Fruit fly (Drosophila melanogaster) whole organism, prepupa: ENCODE results near the gene Pxt.

ENCODE experiments used
- Blimp-1 ChIP-seq: fragments of 200-800 bp; sonication (Bioruptor generic); optimal IDR thresholded peaks from 3 replicates; lab custom pipeline; 2017; ENCODE audit warnings: missing biosample characterization, missing genetic modification characterization, mild to moderate bottlenecking, moderate library complexity, missing genetic modification reagents
- CG10631 ChIP-seq: fragments of 200-800 bp; sonication (Bioruptor generic); optimal IDR thresholded peaks from 2 replicates; lab custom pipeline; 2016; ENCODE audit warnings: missing biosample characterization, missing genetic modification characterization
- CG10669 ChIP-seq: fragments of 200-800 bp; sonication (Bioruptor generic); optimal IDR thresholded peaks from 3 replicates; lab custom pipeline; 2018; ENCODE audit warnings: missing biosample characterization, mild to moderate bottlenecking, missing genetic modification characterization, moderate library complexity
- CG11294 ChIP-seq: fragments of 200-800 bp; sonication (Bioruptor generic); IDR thresholded peaks from 2 replicates; pipeline ENCODE4 v1.3.6; 2022; ENCODE audit warnings: missing biosample characterization, missing genetic modification characterization
- CG11762 ChIP-seq: fragments of 200-800 bp; sonication (Bioruptor generic); optimal IDR thresholded peaks from 3 replicates; lab custom pipeline; 2016; ENCODE audit warnings: missing biosample characterization, missing genetic modification characterization; ENCODE audit not compliant: insufficient read depth
- CG11902 ChIP-seq: fragments of 200-800 bp; sonication (Bioruptor generic); optimal IDR thresholded peaks from 3 replicates; lab custom pipeline; 2016; ENCODE audit warnings: missing biosample characterization, missing genetic modification characterization
- CG15336 ChIP-seq: fragments of 200-800 bp; sonication (Bioruptor generic); IDR thresholded peaks from 2 replicates; pipeline ENCODE4 v1.3.6; 2022; ENCODE audit warnings: missing biosample characterization, missing genetic modification characterization
- CG1621 ChIP-seq: fragments of 200-800 bp; sonication (Bioruptor generic); optimal IDR thresholded peaks from 3 replicates; lab custom pipeline; 2018; ENCODE audit warnings: missing biosample characterization, mild to moderate bottlenecking, missing genetic modification characterization
- CG16779 ChIP-seq: fragments of 200-800 bp; sonication (Bioruptor generic); optimal IDR thresholded peaks from 3 replicates; lab custom pipeline; 2017; ENCODE audit warnings: missing biosample characterization, mild to moderate bottlenecking, missing genetic modification characterization
- CG3032 ChIP-seq: fragments of 200-800 bp; optimal IDR thresholded peaks from 2 replicates; lab custom pipeline; 2019; ENCODE audit warnings: missing biosample characterization, mild to moderate bottlenecking, missing genetic modification characterization, moderate library complexity
- CG31627 ChIP-seq: fragments of 200-800 bp; sonication (Bioruptor generic); optimal IDR thresholded peaks from 3 replicates; lab custom pipeline; 2016; ENCODE audit warnings: missing biosample characterization, missing genetic modification characterization
- CG34406 ChIP-seq: fragments of 200-800 bp; sonication (Bioruptor generic); optimal IDR thresholded peaks from 3 replicates; lab custom pipeline; 2016; ENCODE audit warnings: missing biosample characterization, missing genetic modification characterization
- CG3919 ChIP-seq: fragments of 200-800 bp; sonication (Bioruptor generic); optimal IDR thresholded peaks from 3 replicates; lab custom pipeline; 2016; ENCODE audit warnings: missing biosample characterization, missing genetic modification characterization
- CG4318 ChIP-seq: fragments of 200-800 bp; sonication (Bioruptor generic); optimal IDR thresholded peaks from 3 replicates; lab custom pipeline; 2017; ENCODE audit warnings: missing biosample characterization, mild to moderate bottlenecking, missing genetic modification characterization
- CG6163 ChIP-seq: fragments of 200-800 bp; sonication (Bioruptor generic); IDR thresholded peaks from 3 replicates; pipeline ENCODE4 v1.3.6; 2022; ENCODE audit warnings: missing biosample characterization, missing genetic modification characterization
- CG6276 ChIP-seq: fragments of 200-800 bp; sonication (Bioruptor generic); optimal IDR thresholded peaks from 2 replicates; lab custom pipeline; 2017; ENCODE audit warnings: missing biosample characterization, mild to moderate bottlenecking, missing genetic modification characterization
- CG6792 ChIP-seq: fragments of 200-800 bp; sonication (Bioruptor generic); optimal IDR thresholded peaks from 3 replicates; lab custom pipeline; 2016; ENCODE audit warnings: missing biosample characterization, missing genetic modification characterization
- CG7368 ChIP-seq: fragments of 200-800 bp; sonication (Bioruptor generic); optimal IDR thresholded peaks from 3 replicates; lab custom pipeline; 2016; ENCODE audit warnings: missing biosample characterization, missing genetic modification characterization
- CG8119 ChIP-seq: fragments of 200-800 bp; sonication (Bioruptor generic); IDR thresholded peaks from 3 replicates; pipeline ENCODE4 v1.3.6; 2022; ENCODE audit warnings: missing biosample characterization, missing genetic modification characterization
- CG8319 ChIP-seq: fragments of 200-800 bp; sonication (Bioruptor generic); optimal IDR thresholded peaks from 3 replicates; lab custom pipeline; 2016; ENCODE audit warnings: missing biosample characterization, missing genetic modification characterization
- CG8632 ChIP-seq: fragments of 200-800 bp; sonication (Bioruptor generic); optimal IDR thresholded peaks from 3 replicates; lab custom pipeline; 2016; ENCODE audit warnings: missing biosample characterization, missing genetic modification characterization
- CG9139 ChIP-seq: fragments of 200-800 bp; sonication (Bioruptor generic); optimal IDR thresholded peaks from 3 replicates; lab custom pipeline; 2017; ENCODE audit warnings: missing biosample characterization, mild to moderate bottlenecking, missing genetic modification characterization
- Eip75B ChIP-seq: fragments of 200-800 bp; sonication (Bioruptor generic); optimal IDR thresholded peaks from 3 replicates; lab custom pipeline; 2016; ENCODE audit warnings: missing biosample characterization, missing genetic modification characterization
- Eip93F ChIP-seq: fragments of 200-800 bp; sonication (Bioruptor generic); optimal IDR thresholded peaks from 2 replicates; lab custom pipeline; 2016; ENCODE audit warnings: missing biosample characterization, mild to moderate bottlenecking, missing genetic modification characterization
- Ets96B ChIP-seq: fragments of 200-800 bp; optimal IDR thresholded peaks from 2 replicates; lab custom pipeline; 2019; ENCODE audit warnings: missing biosample characterization, mild to moderate bottlenecking, missing genetic modification characterization, moderate library complexity
- Hr38 ChIP-seq: sonication (Bioruptor generic); optimal IDR thresholded peaks from 2 replicates; lab custom pipeline; 2016; ENCODE audit warnings: missing biosample characterization, missing genetic modification characterization
- Hr39 ChIP-seq: fragments of 200-800 bp; sonication (Bioruptor generic); optimal IDR thresholded peaks from 2 replicates; lab custom pipeline; 2016; ENCODE audit warnings: missing biosample characterization, missing genetic modification characterization
- Hr4 ChIP-seq: fragments of 200-800 bp; sonication (Bioruptor generic); optimal IDR thresholded peaks from 3 replicates; lab custom pipeline; 2016; ENCODE audit warnings: missing biosample characterization, missing genetic modification characterization
- Lpt ChIP-seq: fragments of 200-800 bp; sonication (Bioruptor generic); optimal IDR thresholded peaks from 3 replicates; lab custom pipeline; 2016; ENCODE audit warnings: missing biosample characterization, missing genetic modification characterization
- Met ChIP-seq: fragments of 200-800 bp; sonication (Bioruptor generic); optimal IDR thresholded peaks from 3 replicates; lab custom pipeline; 2016; ENCODE audit warnings: missing biosample characterization, missing genetic modification characterization
- OdsH ChIP-seq: fragments of 200-800 bp; sonication (Bioruptor generic); optimal IDR thresholded peaks from 3 replicates; lab custom pipeline; 2016; ENCODE audit warnings: missing biosample characterization, missing genetic modification characterization
- Smox ChIP-seq: fragments of 200-800 bp; sonication (Bioruptor generic); optimal IDR thresholded peaks from 3 replicates; lab custom pipeline; 2016; ENCODE audit warnings: missing biosample characterization, missing genetic modification characterization
- Sox14 ChIP-seq: fragments of 200-800 bp; sonication (Bioruptor generic); optimal IDR thresholded peaks from 3 replicates; lab custom pipeline; 2016; ENCODE audit warnings: missing biosample characterization, missing genetic modification characterization
- Sox15 ChIP-seq: fragments of 200-800 bp; sonication (Bioruptor generic); optimal IDR thresholded peaks from 3 replicates; lab custom pipeline; 2016; ENCODE audit warnings: missing biosample characterization, missing genetic modification characterization
- achi ChIP-seq: fragments of 200-800 bp; sonication (Bioruptor generic); optimal IDR thresholded peaks from 3 replicates; lab custom pipeline; 2016; ENCODE audit warnings: missing biosample characterization, missing genetic modification characterization
- acj6 ChIP-seq: fragments of 200-800 bp; sonication (Bioruptor generic); optimal IDR thresholded peaks from 3 replicates; lab custom pipeline; 2016; ENCODE audit warnings: missing biosample characterization, missing genetic modification characterization
- dac ChIP-seq: fragments of 200-800 bp; sonication (Bioruptor generic); optimal IDR thresholded peaks from 2 replicates; lab custom pipeline; 2017; ENCODE audit warnings: missing biosample characterization, mild to moderate bottlenecking, missing genetic modification characterization
- dsx ChIP-seq: fragments of 200-800 bp; optimal IDR thresholded peaks from 3 replicates; lab custom pipeline; 2019; ENCODE audit warnings: missing biosample characterization, mild to moderate bottlenecking, missing genetic modification characterization, moderate library complexity; ENCODE audit not compliant: poor library complexity, severe bottlenecking
- eg ChIP-seq: fragments of 200-800 bp; sonication (Bioruptor generic); IDR thresholded peaks from 3 replicates; pipeline ENCODE4 v1.3.6; 2022; ENCODE audit warnings: missing biosample characterization, missing genetic modification characterization
- esn ChIP-seq: fragments of 200-800 bp; sonication (Bioruptor generic); optimal IDR thresholded peaks from 2 replicates; lab custom pipeline; 2016; ENCODE audit warnings: missing biosample characterization, mild to moderate bottlenecking, missing genetic modification characterization, moderate library complexity
- fd59A ChIP-seq: fragments of 200-800 bp; sonication (Bioruptor generic); optimal IDR thresholded peaks from 2 replicates; lab custom pipeline; 2017; ENCODE audit warnings: missing biosample characterization, mild to moderate bottlenecking, missing genetic modification characterization, missing genetic modification reagents
- fd85E ChIP-seq: fragments of 200-800 bp; sonication (Bioruptor generic); optimal IDR thresholded peaks from 3 replicates; lab custom pipeline; 2016; ENCODE audit warnings: missing biosample characterization, missing genetic modification characterization
- fkh ChIP-seq: fragments of 200-800 bp; sonication (Bioruptor generic); optimal IDR thresholded peaks from 3 replicates; lab custom pipeline; 2017; ENCODE audit warnings: missing biosample characterization, mild to moderate bottlenecking, missing genetic modification characterization, moderate library complexity
- lz ChIP-seq: fragments of 200-800 bp; sonication (Bioruptor generic); optimal IDR thresholded peaks from 3 replicates; lab custom pipeline; 2016; ENCODE audit warnings: missing biosample characterization, missing genetic modification characterization
- net ChIP-seq: fragments of 200-800 bp; sonication (Bioruptor generic); optimal IDR thresholded peaks from 3 replicates; lab custom pipeline; 2016; ENCODE audit warnings: missing biosample characterization, missing genetic modification characterization
- pdm3 ChIP-seq: fragments of 200-800 bp; sonication (Bioruptor generic); optimal IDR thresholded peaks from 3 replicates; lab custom pipeline; 2016; ENCODE audit warnings: missing biosample characterization, missing genetic modification characterization
- spab ChIP-seq: fragments of 200-800 bp; sonication (Bioruptor generic); optimal IDR thresholded peaks from 2 replicates; lab custom pipeline; 2017; ENCODE audit warnings: missing biosample characterization, mild to moderate bottlenecking, missing genetic modification characterization, missing genetic modification reagents
- svp ChIP-seq: fragments of 200-800 bp; sonication (Bioruptor generic); peaks from one replicate; lab custom pipeline; 2016; ENCODE audit warnings: missing biosample characterization, missing genetic modification characterization
- topi ChIP-seq: fragments of 200-800 bp; sonication (Bioruptor generic); optimal IDR thresholded peaks from 3 replicates; lab custom pipeline; 2016; ENCODE audit warnings: missing biosample characterization, missing genetic modification characterization
- vri ChIP-seq: fragments of 200-800 bp; sonication (Bioruptor generic); optimal IDR thresholded peaks from 3 replicates; lab custom pipeline; 2016; ENCODE audit warnings: missing biosample characterization, mild to moderate bottlenecking, missing genetic modification characterization

The Pxt gene

DNA sequence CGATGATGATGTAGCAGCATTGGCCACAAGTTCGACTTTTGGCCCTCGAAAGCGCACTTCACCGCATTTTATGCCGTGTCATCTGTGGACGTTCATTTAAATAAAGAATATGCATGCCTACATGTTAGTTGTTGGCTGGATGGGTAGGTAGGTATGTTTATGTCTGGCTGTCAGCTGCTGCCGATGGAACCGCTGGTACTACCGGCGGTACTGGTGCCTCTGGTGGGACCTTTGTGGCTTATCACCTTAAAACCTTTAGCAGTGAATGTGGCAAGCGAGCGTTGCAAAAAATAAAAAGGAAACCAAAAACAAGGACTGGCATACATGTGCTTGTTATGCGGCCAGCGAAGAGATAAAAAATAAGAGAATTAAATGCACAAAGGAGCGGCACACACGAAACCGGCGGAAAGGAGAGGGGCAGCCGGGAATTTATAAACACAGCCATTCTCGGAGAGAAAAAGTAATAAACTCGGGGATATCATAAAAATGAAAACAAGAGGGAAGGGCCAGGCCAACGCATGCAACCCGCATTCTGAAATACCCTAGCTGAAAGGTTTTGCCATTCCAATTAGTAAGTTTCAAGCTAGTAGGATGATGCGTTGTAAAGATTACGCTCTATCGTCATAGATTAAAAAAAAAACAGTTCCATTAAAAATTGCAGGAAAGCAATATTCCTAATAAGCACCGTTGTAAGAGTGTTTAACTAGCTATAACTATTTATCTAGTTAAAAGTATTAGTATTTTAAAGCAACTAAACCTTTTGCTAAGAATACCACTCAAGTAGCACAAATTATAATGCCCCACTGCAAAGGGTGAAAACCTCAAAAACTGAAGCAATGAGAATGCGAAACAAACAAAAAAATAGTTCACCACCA is 17.0 kb upstream of the Pxt start:
- TF ChIP-seq Eip93F (no peak), net (GFP tag; lab: Kevin White, UChicago) (peak; percentile 59), CG1621 (peak; percentile 77), esn (GFP tag; lab: Kevin White, UChicago) (peak; percentile 76), OdsH (GFP tag; lab: Kevin White, UChicago) (peak; percentile 86), CG8119 (peak; percentile 74), pdm3 (GFP tag; lab: Kevin White, UChicago) (peak; percentile 86), Lpt (GFP tag; lab: Kevin White, UChicago) (no peak), CG8319 (GFP tag; lab: Kevin White, UChicago) (peak; percentile 66), CG11762 (GFP tag; lab: Kevin White, UChicago) (peak; percentile 52), dac (no peak), Sox15 (peak; percentile 73), CG11902 (GFP tag; lab: Kevin White, UChicago) (peak; percentile 24), Blimp-1 (GFP tag; lab: Kevin White, UChicago) (peak; percentile 5), acj6 (GFP tag; lab: Kevin White, UChicago) (peak; percentile 87), CG3032 (tag; lab: Kevin White, UChicago) (peak; percentile 90), Hr4 (GFP tag; lab: Kevin White, UChicago) (peak; percentile 62), spab (GFP tag; lab: Kevin White, UChicago) (peak; percentile 77), Ets96B (tag; lab: Kevin White, UChicago) (peak; percentile 83), Met (peak; percentile 77), achi (peak; percentile 74), CG6792 (GFP tag; lab: Kevin White, UChicago) (peak; percentile 69), CG7368 (peak; percentile 53), Eip75B (GFP tag; lab: Kevin White, UChicago) (peak; percentile 84), Hr39 (GFP tag; lab: Kevin White, UChicago) (peak; percentile 63), topi (GFP tag; lab: Kevin White, UChicago) (peak; percentile 55), CG6163 (no peak), Sox14 (GFP tag; lab: Kevin White, UChicago) (peak; percentile 84), CG9139 (peak; percentile 39), CG6276 (GFP tag; lab: Kevin White, UChicago) (peak; percentile 3), CG10669 (peak; percentile 81), Smox (GFP tag; lab: Kevin White, UChicago) (peak; percentile 73), dsx (GFP tag; lab: Kevin White, UChicago) (peak; percentile 63), CG10631 (GFP tag; lab: Kevin White, UChicago) (peak; percentile 84), CG11294 (GFP tag; lab: Robert Waterston, UW) (peak; percentile 35; the same call in 1 of the 2 replicates), fd59A (GFP tag; lab: Kevin White, UChicago) (peak; percentile 91), CG3919 (peak; percentile 49), svp (GFP tag; lab: Kevin White, UChicago) (peak; percentile 90), CG16779 (peak; percentile 34), CG31627 (GFP tag; lab: Kevin White, UChicago) (peak; percentile 75), CG8632 (peak; percentile 75), lz (GFP tag; lab: Kevin White, UChicago) (peak; percentile 75), eg (peak; percentile 53; the same call in 1 of the 3 replicates), fkh (GFP tag; lab: Kevin White, UChicago) (no peak), CG15336 (GFP tag; lab: Robert Waterston, UW) (peak; percentile 47; the same call in 1 of the 2 replicates), fd85E (GFP tag; lab: Kevin White, UChicago) (no peak), Hr38 (GFP tag; lab: Kevin White, UChicago) (no peak), CG34406 (peak; percentile 77), vri (peak; percentile 15), CG4318 (peak; percentile 34)
